Worm (Caenorhabditis elegans): ENCODE results near the gene ttr-29.

Gene ttr-29

ce11 chrV:12859144-12859543 is 47.5 kb downstream of the ttr-29 start, which contains the start of gene anp-1:
Gene anp-1, plus strand, starts transcription at chrV:12859444.
- TF ChIP-seq mep-1 (tag; optimal IDR thresholded peaks at IDR 0.05) (no peak), ceh-82 (tag; optimal IDR thresholded peaks at IDR 0.05) (no peak), F49E8.2 (tag; optimal IDR thresholded peaks at IDR 0.05; ENCODE audit: borderline replicate concordance) (no peak), T26A8.4 (GFP tag; IDR thresholded peaks at IDR 0.05) (no peak), nhr-48 (tag; optimal IDR thresholded peaks at IDR 0.05) (no peak), fos-1 (tag; optimal IDR thresholded peaks at IDR 0.05) (no peak), ctbp-1 (GFP tag; IDR thresholded peaks at IDR 0.05) (no peak), lsy-2 (tag; optimal IDR thresholded peaks at IDR 0.05) (no peak), nhr-237 (tag; optimal IDR thresholded peaks at IDR 0.05) (no peak), mdl-1 (tag; optimal IDR thresholded peaks at IDR 0.05) (no peak), F44E2.7 (GFP tag; IDR thresholded peaks at IDR 0.05) (no peak), unc-39 (tag; optimal IDR thresholded peaks at IDR 0.05) (no peak)
